Worm (Caenorhabditis elegans): ENCODE measurements around the gene T25E4.1.

Gene T25E4.1

ce11 chrII:5555522-5555921 lies 22.6 kb upstream of the T25E4.1 start (continued):
- TF ChIP-seq madf-5 (GFP tag; IDR thresholded peaks at IDR 0.05) (no peak), spr-3 (GFP tag; optimal IDR thresholded peaks at IDR 0.05) (no peak), fos-1 (tag; optimal IDR thresholded peaks at IDR 0.05) (no peak)

ce11 chrII:5556431-5556830 lies 21.7 kb upstream of the T25E4.1 start, which contains the start of gene ins-11:
Gene ins-11 (plus strand): TSS chrII:5556731.
- TF ChIP-seq mdt-29 (GFP tag; IDR thresholded peaks at IDR 0.05) (no peak), lim-7 (GFP tag; IDR thresholded peaks at IDR 0.05) (no peak), ceh-20 (GFP tag; IDR thresholded peaks at IDR 0.05) (no peak), aha-1 (tag) (no peak), mxl-3 (GFP tag; optimal IDR thresholded peaks at IDR 0.05) (no peak), jun-1 (tag; optimal IDR thresholded peaks at IDR 0.05) (no peak), T26A8.4 (GFP tag; IDR thresholded peaks at IDR 0.05) (no peak), daf-19 (GFP tag; conservative IDR thresholded peaks at IDR 0.05) (no peak), snpc-4 (tag; optimal IDR thresholded peaks at IDR 0.05) (no peak), tra-1 (GFP tag; IDR thresholded peaks at IDR 0.05) (no peak), mes-2 (tag; optimal IDR thresholded peaks at IDR 0.05; ENCODE audit: poor library complexity, severe bottlenecking) (no peak), unc-130 (GFP tag; optimal IDR thresholded peaks at IDR 0.05) (no peak), Y75B8A.6 (GFP tag; IDR thresholded peaks at IDR 0.05) (no peak)

- TF ChIP-seq skn-1 (tag; optimal IDR thresholded peaks at IDR 0.05) (no peak), mdl-1 (tag; optimal IDR thresholded peaks at IDR 0.05) (peak in 1 of 2 experiments; percentile 34), lin-13 (GFP tag; optimal IDR thresholded peaks at IDR 0.05) (no peak), unc-130 (GFP tag; optimal IDR thresholded peaks at IDR 0.05) (no peak), nhr-28 (tag; optimal IDR thresholded peaks at IDR 0.05) (peak; percentile 6), nhr-10 (tag; optimal IDR thresholded peaks at IDR 0.05) (no peak), F26F4.8 (GFP tag; conservative IDR thresholded peaks at IDR 0.05) (no peak), F44E2.7 (GFP tag; IDR thresholded peaks at IDR 0.05) (no peak), nhr-11 (tag; optimal IDR thresholded peaks at IDR 0.05) (no peak), nhr-76 (tag; optimal IDR thresholded peaks at IDR 0.05) (no peak), egl-43 (GFP tag; IDR thresholded peaks at IDR 0.05) (no peak), unc-62 (GFP tag; optimal IDR thresholded peaks at IDR 0.05 in 1 of 2) (no peak), unc-62 (tag; optimal IDR thresholded peaks at IDR 0.05) (no peak), aly-2 (tag; optimal IDR thresholded peaks at IDR 0.05) (no peak), lin-1 (GFP tag; IDR thresholded peaks at IDR 0.05) (0 out of 2 replicates have a peak, but pooled peaks have one; percentile 25), nhr-77 (tag; optimal IDR thresholded peaks at IDR 0.05) (peak; percentile 60), php-3 (GFP tag; IDR thresholded peaks at IDR 0.05) (no peak), zip-11 (GFP tag; IDR thresholded peaks at IDR 0.05) (no peak), dve-1 (tag; optimal IDR thresholded peaks at IDR 0.05; ENCODE audit: insufficient read depth) (peak; percentile 83), lin-39 (tag; optimal IDR thresholded peaks at IDR 0.05) (no peak), dmd-6 (GFP tag; IDR thresholded peaks at IDR 0.05) (peak; percentile 67), aha-1 (tag) (no peak), ama-1 (optimal IDR thresholded peaks at IDR 0.05) (no peak), hlh-30 (tag; optimal IDR thresholded peaks at IDR 0.05; ENCODE audit: insufficient read depth) (peak; percentile 59), daf-12 (tag; optimal IDR thresholded peaks at IDR 0.05) (no peak), daf-16 (GFP tag; optimal IDR thresholded peaks at IDR 0.05) (no peak), daf-16 (tag; optimal IDR thresholded peaks at IDR 0.05) (peak; percentile 79), hlh-11 (tag; optimal IDR thresholded peaks at IDR 0.05) (peak; percentile 48), pqm-1 (tag; optimal IDR thresholded peaks at IDR 0.05) (peak; percentile 73)
Measured at ce11 chrII:5557134-5557533, 21.0 kb upstream of the T25E4.1 start.

All from whole organism, L4 larva.